Fruit fly (Drosophila melanogaster) whole organism, wandering third instar larva: ENCODE results near the gene aralar1.

Source experiments
- Abd-B ChIP-seq: fragments of >200 bp; optimal IDR thresholded peaks from 2 replicates; lab custom pipeline; 2017; ENCODE audit warnings: missing biosample characterization, missing genetic modification characterization
- CG32264 ChIP-seq: fragments of 200-800 bp; sonication (Bioruptor generic); optimal IDR thresholded peaks from 2 replicates; lab custom pipeline; 2016; ENCODE audit warnings: missing biosample characterization, missing genetic modification characterization
- CG9705 ChIP-seq: fragments of 200-800 bp; sonication (Bioruptor generic); optimal IDR thresholded peaks from 2 replicates; lab custom pipeline; 2018; ENCODE audit warnings: missing biosample characterization, mild to moderate bottlenecking, missing genetic modification characterization
- CrebA ChIP-seq: fragments of 200-800 bp; sonication (Bioruptor generic); optimal IDR thresholded peaks from 2 replicates; lab custom pipeline; 2016; ENCODE audit warnings: missing biosample characterization, mild to moderate bottlenecking, missing genetic modification characterization, borderline replicate concordance
- Dfd ChIP-seq: fragments of >200 bp; optimal IDR thresholded peaks from 2 replicates; lab custom pipeline; 2017; ENCODE audit warnings: missing biosample characterization, missing genetic modification characterization
- Dif ChIP-seq: fragments of 200-275, 200-300 bp; sonication (Bioruptor generic); optimal IDR thresholded peaks from 2 replicates; lab custom pipeline; 2018; ENCODE audit warnings: missing biosample characterization, missing genetic modification characterization; ENCODE audit not compliant: partially characterized antibody
- GATAd ChIP-seq: sonication (Bioruptor generic); optimal IDR thresholded peaks from 2 replicates; lab custom pipeline; 2016; ENCODE audit warnings: missing biosample characterization, missing genetic modification characterization
- HLH106 ChIP-seq: fragments of 200-800 bp; optimal IDR thresholded peaks from 3 replicates; lab custom pipeline; 2019; ENCODE audit warnings: missing biosample characterization, mild to moderate bottlenecking, missing genetic modification characterization, moderate library complexity
- Hnf4 ChIP-seq: fragments of 200-800 bp; sonication (Bioruptor generic); optimal IDR thresholded peaks from 2 replicates; lab custom pipeline; 2016; ENCODE audit warnings: missing biosample characterization, mild to moderate bottlenecking, missing genetic modification characterization
- Hr78 ChIP-seq: fragments of >200 bp; optimal IDR thresholded peaks from 2 replicates; lab custom pipeline; 2017; ENCODE audit warnings: missing biosample characterization, missing genetic modification characterization
- Hr83 ChIP-seq: fragments of 200-300 bp; sonication (Bioruptor generic); optimal IDR thresholded peaks from 2 replicates; lab custom pipeline; 2016; ENCODE audit warnings: missing biosample characterization, mild to moderate bottlenecking, missing genetic modification characterization, moderate library complexity; ENCODE audit not compliant: poor library complexity, severe bottlenecking
- Jra ChIP-seq: sonication (Bioruptor generic); optimal IDR thresholded peaks from 2 replicates; lab custom pipeline; 2016; ENCODE audit warnings: missing biosample characterization, missing genetic modification characterization
- Mio ChIP-seq: sonication (Bioruptor generic); optimal IDR thresholded peaks from 2 replicates; lab custom pipeline; 2016; ENCODE audit warnings: missing biosample characterization, missing genetic modification characterization
- N ChIP-seq: fragments of >200 bp; optimal IDR thresholded peaks from 2 replicates; lab custom pipeline; 2018; ENCODE audit warnings: missing biosample characterization, missing external identifiers, missing genetic modification characterization
- OdsH ChIP-seq: fragments of 200-800 bp; sonication (Bioruptor generic); optimal IDR thresholded peaks from 2 replicates; lab custom pipeline; 2016; ENCODE audit warnings: missing biosample characterization, mild to moderate bottlenecking, missing genetic modification characterization
- Rel ChIP-seq, 2 experiments: fragments of 200-800 bp; sonication (Bioruptor generic) in 1 of 2; optimal IDR thresholded peaks; 2 replicates in 1 of 2; 3 replicates in 1 of 2; lab custom pipeline; 2016 to 2019; ENCODE audit warnings: mild to moderate bottlenecking in 2 of 2, missing biosample characterization in 2 of 2, missing genetic modification characterization in 2 of 2, moderate library complexity in 1 of 2
- Vsx2 ChIP-seq: fragments of 200-300, 225-300 bp; sonication (Bioruptor generic); optimal IDR thresholded peaks from 2 replicates; lab custom pipeline; 2018; ENCODE audit warnings: missing biosample characterization, missing genetic modification characterization; ENCODE audit not compliant: partially characterized antibody
- br ChIP-seq: fragments of 200-800 bp; sonication (Bioruptor generic); optimal IDR thresholded peaks from 2 replicates; lab custom pipeline; 2016; ENCODE audit warnings: missing biosample characterization, missing genetic modification characterization
- brk ChIP-seq: fragments of 200-800 bp; sonication (Bioruptor generic); optimal IDR thresholded peaks from 2 replicates; lab custom pipeline; 2016; ENCODE audit warnings: missing biosample characterization, mild to moderate bottlenecking, missing genetic modification characterization
- dl ChIP-seq, 2 experiments: fragments of 175-275, 200-275 bp in 1 of 2; fragments of 200-275 bp in 1 of 2; sonication (Bioruptor generic); optimal IDR thresholded peaks; lab custom pipeline; 2018; ENCODE audit warnings: mild to moderate bottlenecking in 2 of 2, missing biosample characterization in 2 of 2, missing genetic modification characterization in 2 of 2, moderate library complexity in 2 of 2; ENCODE audit not compliant: partially characterized antibody in 2 of 2, insufficient read depth in 1 of 2
- dmrt93B ChIP-seq: fragments of 200-800 bp; sonication (Bioruptor generic); optimal IDR thresholded peaks from 2 replicates; lab custom pipeline; 2018; ENCODE audit warnings: missing biosample characterization, mild to moderate bottlenecking, missing genetic modification characterization
- dsf ChIP-seq: sonication (Bioruptor generic); optimal IDR thresholded peaks from 2 replicates; lab custom pipeline; 2016; ENCODE audit warnings: missing biosample characterization, missing genetic modification characterization, borderline replicate concordance
- ey ChIP-seq: fragments of 200-800 bp; sonication (Bioruptor generic); optimal IDR thresholded peaks from 2 replicates; lab custom pipeline; 2016; ENCODE audit warnings: missing biosample characterization, missing genetic modification characterization
- foxo ChIP-seq, 2 experiments: fragments of 200-800 bp; sonication (Bioruptor generic); optimal IDR thresholded peaks; 2 replicates in 1 of 2; 3 replicates in 1 of 2; lab custom pipeline; 2016 to 2017; ENCODE audit warnings: missing biosample characterization in 2 of 2, missing genetic modification characterization in 2 of 2
- fru ChIP-seq: fragments of 200-800 bp; sonication (Bioruptor generic); optimal IDR thresholded peaks from 3 replicates; lab custom pipeline; 2016; ENCODE audit warnings: missing biosample characterization, mild to moderate bottlenecking, missing genetic modification characterization
- h ChIP-seq: fragments of 200-800 bp; sonication (Bioruptor generic); optimal IDR thresholded peaks from 3 replicates; lab custom pipeline; 2016; ENCODE audit warnings: missing biosample characterization, mild to moderate bottlenecking, missing genetic modification characterization
- jim ChIP-seq: fragments of 175-275, 200-325 bp; sonication (Bioruptor generic); optimal IDR thresholded peaks from 2 replicates; lab custom pipeline; 2016; ENCODE audit warnings: missing biosample characterization, mild to moderate bottlenecking, missing genetic modification characterization
- lola ChIP-seq: fragments of >200 bp; optimal IDR thresholded peaks from 2 replicates; lab custom pipeline; 2017; ENCODE audit warnings: missing biosample characterization, missing genetic modification characterization
- pan ChIP-seq: fragments of >200 bp; optimal IDR thresholded peaks from 2 replicates; lab custom pipeline; 2017
- psq ChIP-seq: fragments of 200-800 bp; sonication (Bioruptor generic); optimal IDR thresholded peaks from 3 replicates; lab custom pipeline; 2017; ENCODE audit warnings: missing biosample characterization, mild to moderate bottlenecking, missing genetic modification characterization, moderate library complexity
- rgr ChIP-seq: fragments of 200-800 bp; sonication (Bioruptor generic); optimal IDR thresholded peaks from 3 replicates; lab custom pipeline; 2016; ENCODE audit warnings: missing biosample characterization, mild to moderate bottlenecking, missing genetic modification characterization
- sage ChIP-seq: fragments of 200-800 bp; sonication (Bioruptor generic); optimal IDR thresholded peaks from 2 replicates; lab custom pipeline; 2016; ENCODE audit warnings: missing biosample characterization, mild to moderate bottlenecking, missing genetic modification characterization
- sv ChIP-seq: fragments of 200-800 bp; sonication (Bioruptor generic); optimal IDR thresholded peaks from 3 replicates; lab custom pipeline; 2016; ENCODE audit warnings: missing biosample characterization, missing genetic modification characterization
- tai ChIP-seq: sonication (Bioruptor generic); optimal IDR thresholded peaks from 2 replicates; lab custom pipeline; 2016; ENCODE audit warnings: missing biosample characterization, missing genetic modification characterization
- usp ChIP-seq: fragments of >200 bp; optimal IDR thresholded peaks from 2 replicates; lab custom pipeline; 2017; ENCODE audit warnings: missing biosample characterization, missing genetic modification characterization
- woc ChIP-seq: sonication (Bioruptor generic); optimal IDR thresholded peaks from 2 replicates; lab custom pipeline; 2016; ENCODE audit warnings: missing biosample characterization, mild to moderate bottlenecking, missing genetic modification characterization

aralar1 gene

DNA sequence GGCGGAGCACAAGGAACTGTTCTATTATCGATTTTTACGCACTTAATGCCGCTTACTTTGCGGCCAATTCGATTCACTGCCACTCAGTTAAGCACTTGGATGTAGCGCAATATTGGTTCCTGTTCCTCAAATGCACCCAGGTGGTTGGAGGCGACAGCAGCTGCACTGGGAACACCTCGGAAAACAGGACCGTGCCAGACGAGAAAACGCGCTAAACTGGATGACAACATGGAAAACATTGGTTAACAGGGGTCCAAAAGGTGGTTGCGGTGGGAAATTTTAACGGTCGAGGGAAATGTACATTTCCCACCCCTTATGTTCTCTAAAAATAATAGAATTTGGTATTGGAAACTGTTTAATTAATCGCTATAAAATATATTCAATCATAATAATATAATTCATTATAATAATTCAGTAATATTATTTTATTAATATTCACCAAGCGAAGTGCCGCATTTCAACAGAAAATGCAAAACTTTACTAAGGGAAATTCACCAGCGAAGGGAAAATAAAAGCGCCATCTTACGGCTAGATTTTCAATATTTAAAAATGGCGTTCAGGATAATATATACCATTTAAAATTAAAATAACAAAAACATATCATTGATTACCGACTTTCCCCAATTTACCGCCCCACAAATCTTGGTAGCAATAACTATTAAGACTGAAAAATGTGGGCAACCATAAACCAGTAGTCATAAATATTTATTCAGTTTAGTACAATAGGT lies at the start of gene aralar1:
Gene aralar1, minus strand, starts transcription at position 51 of the 728 bp plus-strand sequence.
- TF ChIP-seq Vsx2 (GFP tag; lab: Kevin White, UChicago) (no peak), GATAd (GFP tag; lab: Kevin White, UChicago) (no peak), Hnf4 (GFP tag; lab: Kevin White, UChicago) (no peak), tai (GFP tag; lab: Kevin White, UChicago) (no peak), Hr83 (GFP tag; lab: Kevin White, UChicago) (no peak), usp (GFP tag; lab: Kevin White, UChicago) (no peak), N (GFP tag; lab: Kevin White, UChicago) (no peak), brk (GFP tag; lab: Kevin White, UChicago) (no peak), dsf (no peak), dmrt93B (GFP tag; lab: Kevin White, UChicago) (no peak), sv (GFP tag; lab: Kevin White, UChicago) (no peak), rgr (GFP tag; lab: Kevin White, UChicago) (no peak), jim (GFP tag; lab: Kevin White, UChicago) (no peak), ey (GFP tag; lab: Kevin White, UChicago) (no peak), Jra (GFP tag; lab: Kevin White, UChicago) (no peak), br (GFP tag; lab: Kevin White, UChicago) (no peak)

DNA sequence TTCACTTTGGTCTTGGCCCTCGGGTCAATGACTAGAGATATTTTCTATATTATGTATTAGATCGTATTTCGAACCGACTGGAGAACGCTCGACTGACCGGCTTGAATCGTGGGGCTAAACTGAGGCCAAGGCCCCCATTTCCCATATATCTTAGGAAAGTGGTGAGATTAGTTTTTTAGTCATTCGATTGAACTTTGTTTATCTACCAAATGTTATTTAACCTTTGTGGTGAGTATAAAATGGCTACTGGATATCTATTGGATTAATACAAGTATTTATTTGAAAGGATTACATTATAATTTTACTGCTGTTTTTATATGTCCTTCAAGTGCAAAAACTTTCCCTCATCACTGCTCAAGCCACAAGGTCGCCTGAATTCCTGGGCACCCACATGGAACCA lies 47.7 kb upstream of the aralar1 start, which contains the start of gene CG31371:
Gene CG31371, minus strand, starts transcription at position 101 of the 400 bp plus-strand sequence.
- TF ChIP-seq N (GFP tag; lab: Kevin White, UChicago) (no peak), pan (no peak), Hr78 (GFP tag; lab: Kevin White, UChicago) (no peak), Dfd (GFP tag; lab: Kevin White, UChicago) (no peak), tai (GFP tag; lab: Kevin White, UChicago) (no peak), rgr (GFP tag; lab: Kevin White, UChicago) (no peak), psq (GFP tag; lab: Kevin White, UChicago) (no peak), dl (GFP tag; optimal IDR thresholded peaks at IDR 0.05; lab: Kevin White, UChicago; ENCODE audit: insufficient read depth in 1 of 2, partially characterized antibody in 2 of 2) (no peak)
- TF ChIP-seq, all 38 proteins: peak for 0

DNA sequence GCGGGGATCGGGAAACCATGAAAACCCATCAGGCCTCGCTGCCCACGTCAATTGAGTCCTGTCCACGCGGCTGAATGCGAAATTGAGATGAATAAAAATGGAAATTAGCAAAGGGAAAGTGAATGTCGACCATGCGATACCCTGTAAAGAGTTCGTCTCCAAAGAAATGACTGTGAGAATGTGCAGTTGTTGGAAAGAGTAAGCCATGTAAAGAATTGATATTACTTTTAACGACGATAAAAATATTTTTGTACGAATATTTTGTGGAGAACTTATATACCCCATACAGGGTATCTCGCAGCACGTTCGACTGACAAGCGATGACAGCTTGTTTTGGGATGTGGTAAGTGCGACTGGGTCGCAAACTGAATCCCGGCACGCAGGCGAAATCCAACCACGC lies 45.5 kb upstream of the aralar1 start:
- TF ChIP-seq Dfd (GFP tag; lab: Kevin White, UChicago), result no peak
- no peak for TF ChIP-seq tai (GFP tag; lab: Kevin White, UChicago)
- no peak for TF ChIP-seq CG32264 (GFP tag; lab: Kevin White, UChicago)
- TF ChIP-seq sv (GFP tag; lab: Kevin White, UChicago), result peak; percentile 4
- TF ChIP-seq woc (GFP tag; lab: Kevin White, UChicago), result peak; percentile 18
- no peak for TF ChIP-seq CrebA (GFP tag; lab: Kevin White, UChicago)
- no peak for TF ChIP-seq usp (GFP tag; lab: Kevin White, UChicago)
- TF ChIP-seq dmrt93B (GFP tag; lab: Kevin White, UChicago), result peak; percentile 15
- no peak for TF ChIP-seq CG9705 (GFP tag; lab: Kevin White, UChicago)
- peak; percentile 60 for TF ChIP-seq rgr (GFP tag; lab: Kevin White, UChicago)
- no peak for TF ChIP-seq brk (GFP tag; lab: Kevin White, UChicago)
- peak; percentile 53 for TF ChIP-seq ey (GFP tag; lab: Kevin White, UChicago)
- no peak for TF ChIP-seq sage (GFP tag; lab: Kevin White, UChicago)
- TF ChIP-seq Dif (GFP tag; lab: Kevin White, UChicago), result no peak
- no peak for TF ChIP-seq psq (GFP tag; lab: Kevin White, UChicago)
- TF ChIP-seq jim (GFP tag; lab: Kevin White, UChicago), result no peak
- TF ChIP-seq br (GFP tag; lab: Kevin White, UChicago), result peak; percentile 66
- peak; percentile 55 for TF ChIP-seq HLH106 (tag; lab: Kevin White, UChicago)
- peak in 1 of 2 experiments; percentile 67 for TF ChIP-seq foxo (GFP tag; optimal IDR thresholded peaks at IDR 0.05; lab: Kevin White, UChicago)
- TF ChIP-seq Abd-B (GFP tag; lab: Kevin White, UChicago), result no peak
- no peak for TF ChIP-seq lola (GFP tag; lab: Kevin White, UChicago)
- TF ChIP-seq Mio (GFP tag; lab: Kevin White, UChicago), result no peak
- TF ChIP-seq fru (GFP tag; lab: Kevin White, UChicago), result peak; percentile 50
- no peak for TF ChIP-seq dsf
- no peak for TF ChIP-seq N (GFP tag; lab: Kevin White, UChicago)
- no peak for TF ChIP-seq GATAd (GFP tag; lab: Kevin White, UChicago)
- TF ChIP-seq Rel (GFP tag; optimal IDR thresholded peaks at IDR 0.05; lab: Kevin White, UChicago), result no peak
- TF ChIP-seq Rel (tag; optimal IDR thresholded peaks at IDR 0.05; lab: Kevin White, UChicago), result no peak
- peak; percentile 69 for TF ChIP-seq h
- peak; percentile 35 for TF ChIP-seq OdsH (GFP tag; lab: Kevin White, UChicago)
- TF ChIP-seq pan, result peak; percentile 18
